Worm (Caenorhabditis elegans) whole organism, late embryonic: ENCODE results near the gene jud-4.
A peak's percentile ranks its signal among the peaks of the same experiment; 100 is the strongest.

ENCODE experiments used
- C38D4.7 ChIP-seq: fragments of 200-800 bp; sonication (Bioruptor generic); optimal IDR thresholded peaks from 2 replicates; lab custom pipeline; 2018; ENCODE audit warnings: mild to moderate bottlenecking, missing genetic modification characterization, moderate library complexity, missing compliant biosample characterization
- F13H6.1 ChIP-seq: sonication (generic microtip); optimal IDR thresholded peaks from 2 replicates; lab custom pipeline; 2016; ENCODE audit warnings: missing genetic modification characterization, missing compliant biosample characterization
- K02D7.2 ChIP-seq: sonication (generic microtip); optimal IDR thresholded peaks from 2 replicates; lab custom pipeline; 2017; ENCODE audit warnings: mild to moderate bottlenecking, missing genetic modification characterization, missing compliant biosample characterization
- K09A11.1 ChIP-seq: sonication (generic microtip); optimal IDR thresholded peaks from 2 replicates; lab custom pipeline; 2017; ENCODE audit warnings: antibody characterized with exemption, mild to moderate bottlenecking, missing genetic modification characterization, missing compliant biosample characterization; ENCODE audit not compliant: insufficient read depth
- ahr-1 ChIP-seq: sonication (generic microtip); optimal IDR thresholded peaks from 2 replicates; lab custom pipeline; 2016; ENCODE audit warnings: missing genetic modification characterization, missing compliant biosample characterization
- ceh-19 ChIP-seq: fragments of 200-800 bp; sonication (Bioruptor generic); optimal IDR thresholded peaks from 2 replicates; lab custom pipeline; 2018; ENCODE audit warnings: mild to moderate bottlenecking, missing genetic modification characterization, missing compliant biosample characterization
- ceh-2 ChIP-seq: sonication (generic microtip); optimal IDR thresholded peaks from 2 replicates; lab custom pipeline; 2016; ENCODE audit warnings: missing genotype, missing genetic modification characterization, missing compliant biosample characterization
- ceh-30 ChIP-seq: fragments of 150-350 bp; optimal IDR thresholded peaks from 2 replicates; lab custom pipeline; 2014; ENCODE audit warnings: missing biosample characterization, missing genetic modification characterization
- ceh-34 ChIP-seq: sonication (generic microtip); optimal IDR thresholded peaks from 2 replicates; lab custom pipeline; 2016; ENCODE audit warnings: mild to moderate bottlenecking, missing genetic modification characterization, missing compliant biosample characterization
- ceh-6 ChIP-seq: fragments of 200-800 bp; sonication (Bioruptor generic); optimal IDR thresholded peaks from 2 replicates; lab custom pipeline; 2018; ENCODE audit warnings: mild to moderate bottlenecking, missing genetic modification characterization, missing compliant biosample characterization
- ceh-9 ChIP-seq: sonication (generic microtip); optimal IDR thresholded peaks from 2 replicates; lab custom pipeline; 2016; ENCODE audit warnings: mild to moderate bottlenecking, missing genetic modification characterization, inconsistent platforms, missing compliant biosample characterization
- che-1 ChIP-seq: sonication (generic microtip); optimal IDR thresholded peaks from 2 replicates; lab custom pipeline; 2016; ENCODE audit warnings: mild to moderate bottlenecking, missing genetic modification characterization, missing compliant biosample characterization
- dmd-4 ChIP-seq: sonication (generic microtip); optimal IDR thresholded peaks from 2 replicates; lab custom pipeline; 2016; ENCODE audit warnings: borderline replicate concordance, missing genetic modification characterization, missing compliant biosample characterization
- elt-2 ChIP-seq: sonication (generic microtip); optimal IDR thresholded peaks from 2 replicates; lab custom pipeline; 2016; ENCODE audit warnings: missing genetic modification reagents, missing genetic modification characterization, missing compliant biosample characterization
- ets-4 ChIP-seq: sonication (generic microtip); optimal IDR thresholded peaks from 2 replicates; lab custom pipeline; 2016; ENCODE audit warnings: missing genetic modification characterization, missing compliant biosample characterization
- fax-1 ChIP-seq: sonication (generic microtip); optimal IDR thresholded peaks from 2 replicates; lab custom pipeline; 2016; ENCODE audit warnings: missing genotype, missing genetic modification characterization, missing compliant biosample characterization
- fkh-6 ChIP-seq: sonication (generic microtip); optimal IDR thresholded peaks from 2 replicates; lab custom pipeline; 2016; ENCODE audit warnings: missing genetic modification characterization, missing compliant biosample characterization
- hlh-13 ChIP-seq: fragments of 200-800 bp; sonication (Bioruptor generic); optimal IDR thresholded peaks from 2 replicates; lab custom pipeline; 2018; ENCODE audit warnings: mild to moderate bottlenecking, missing genetic modification characterization, missing compliant biosample characterization
- hlh-15 ChIP-seq: sonication (generic microtip); optimal IDR thresholded peaks from 2 replicates; lab custom pipeline; 2016; ENCODE audit warnings: missing genetic modification characterization, missing compliant biosample characterization
- hlh-30 ChIP-seq: sonication (generic microtip); optimal IDR thresholded peaks from 2 replicates; lab custom pipeline; 2017; ENCODE audit warnings: antibody characterized with exemption, missing genetic modification characterization, missing compliant biosample characterization; ENCODE audit not compliant: insufficient read depth
- hlh-6 ChIP-seq: sonication (generic microtip); optimal IDR thresholded peaks from 2 replicates; lab custom pipeline; 2016; ENCODE audit warnings: missing genotype, missing genetic modification characterization, missing compliant biosample characterization
- hlh-8 ChIP-seq: sonication (generic microtip); optimal IDR thresholded peaks from 2 replicates; lab custom pipeline; 2016; ENCODE audit warnings: missing genotype, missing genetic modification characterization, missing compliant biosample characterization
- madf-2 ChIP-seq: sonication (generic microtip); optimal IDR thresholded peaks from 2 replicates; lab custom pipeline; 2017; ENCODE audit warnings: missing genetic modification characterization, missing compliant biosample characterization
- nhr-232 ChIP-seq: sonication (generic microtip); optimal IDR thresholded peaks from 2 replicates; lab custom pipeline; 2016; ENCODE audit warnings: missing genetic modification characterization, missing compliant biosample characterization
- npax-4 ChIP-seq: sonication (generic microtip); optimal IDR thresholded peaks from 2 replicates; lab custom pipeline; 2016; ENCODE audit warnings: missing genetic modification characterization, missing compliant biosample characterization
- odd-2 ChIP-seq: sonication (generic microtip); optimal IDR thresholded peaks from 2 replicates; lab custom pipeline; 2017; ENCODE audit warnings: antibody characterized with exemption, mild to moderate bottlenecking, missing genetic modification characterization, missing compliant biosample characterization
- pag-3 ChIP-seq: sonication (generic microtip); optimal IDR thresholded peaks from 2 replicates; lab custom pipeline; 2016; ENCODE audit warnings: missing compliant biosample characterization, missing genetic modification characterization, borderline replicate concordance
- pat-9 ChIP-seq: fragments of 200-800 bp; sonication (Bioruptor generic); optimal IDR thresholded peaks from 2 replicates; lab custom pipeline; 2018; ENCODE audit warnings: mild to moderate bottlenecking, missing genetic modification characterization, moderate library complexity, missing compliant biosample characterization
- pha-2 ChIP-seq: sonication (generic microtip); optimal IDR thresholded peaks from 2 replicates; lab custom pipeline; 2017; ENCODE audit warnings: mild to moderate bottlenecking, missing genetic modification characterization, missing compliant biosample characterization
- pros-1 ChIP-seq: fragments of 150-350 bp; optimal IDR thresholded peaks from 2 replicates; lab custom pipeline; 2014; ENCODE audit warnings: missing biosample characterization, missing genetic modification reagents, missing genetic modification characterization
- ref-2 ChIP-seq: sonication (generic microtip); optimal IDR thresholded peaks from 2 replicates; lab custom pipeline; 2016; ENCODE audit warnings: missing genetic modification characterization, missing compliant biosample characterization
- sdc-2 ChIP-seq: sonication (generic microtip); optimal IDR thresholded peaks from 2 replicates; lab custom pipeline; 2016; ENCODE audit warnings: missing genotype, missing genetic modification characterization, missing compliant biosample characterization
- syd-9 ChIP-seq: sonication (generic microtip); optimal IDR thresholded peaks from 2 replicates; lab custom pipeline; 2016; ENCODE audit warnings: mild to moderate bottlenecking, missing genetic modification characterization, moderate library complexity, missing compliant biosample characterization
- tbx-2 ChIP-seq: sonication (generic microtip); optimal IDR thresholded peaks from 2 replicates; lab custom pipeline; 2016; ENCODE audit warnings: missing genetic modification characterization, missing compliant biosample characterization
- tbx-7 ChIP-seq: sonication (generic microtip); optimal IDR thresholded peaks from 2 replicates; lab custom pipeline; 2016; ENCODE audit warnings: missing genotype, missing genetic modification characterization, missing compliant biosample characterization
- unc-3 ChIP-seq, 2 experiments: fragments of 200-800 bp in 1 of 2; sonication (Bioruptor generic) in 1 of 2; sonication (generic microtip) in 1 of 2; conservative IDR thresholded peaks in 1 of 2; optimal IDR thresholded peaks in 1 of 2; 2 replicates each; pipeline versions ENCODE4 v1.3.6 to Lab custom; 2016 to 2022; ENCODE audit warnings: missing compliant biosample characterization in 2 of 2, missing genetic modification characterization in 2 of 2, missing genetic modification reagents in 1 of 2
- unc-55 ChIP-seq: sonication (generic microtip); optimal IDR thresholded peaks from 2 replicates; lab custom pipeline; 2017; ENCODE audit warnings: missing biosample characterization, missing genetic modification reagents, missing genetic modification characterization
- unc-86 ChIP-seq: sonication (generic microtip); optimal IDR thresholded peaks from 2 replicates; lab custom pipeline; 2016; ENCODE audit warnings: missing genetic modification characterization, missing compliant biosample characterization
- ztf-16 ChIP-seq: sonication (generic microtip); optimal IDR thresholded peaks from 2 replicates; lab custom pipeline; 2017; ENCODE audit warnings: missing genetic modification characterization, missing compliant biosample characterization

The jud-4 gene

ce11 chrX:15246595-15246994 is 37.3 kb upstream of the jud-4 start:
- TF ChIP-seq tbx-2 (tag; lab: Kevin White, UChicago) (peak; percentile 3), madf-2 (tag; lab: Kevin White, UChicago) (no peak), hlh-30 (tag; lab: Kevin White, UChicago) (peak; percentile 25)

ce11 chrX:15259947-15260687 is 23.8 kb upstream of the jud-4 start, which contains the start of gene F46F2.3:
Gene F46F2.3 (minus strand): TSS chrX:15260287.
- TF ChIP-seq syd-9 (tag; lab: Kevin White, UChicago): no peak
- TF ChIP-seq pat-9 (tag; lab: Kevin White, UChicago): no peak
- no peak for TF ChIP-seq hlh-8 (tag; lab: Kevin White, UChicago)
- no peak for TF ChIP-seq hlh-6
- TF ChIP-seq ceh-2: no peak
- TF ChIP-seq ahr-1 (tag; lab: Kevin White, UChicago): no peak
- TF ChIP-seq che-1: no peak
- TF ChIP-seq C38D4.7: no peak
- TF ChIP-seq unc-55 (GFP tag; lab: Kevin White, UChicago): no peak
- no peak for TF ChIP-seq ceh-34 (tag; lab: Kevin White, UChicago)
- no peak for TF ChIP-seq ceh-9
- TF ChIP-seq ceh-30 (tag; lab: Kevin White, UChicago): no peak

ce11 chrX:15262423-15262822 is 21.5 kb upstream of the jud-4 start, which contains the start of gene F46F2.5:
Gene F46F2.5 (plus strand): TSS chrX:15262723.
- TF ChIP-seq odd-2 (no peak), ahr-1 (tag; lab: Kevin White, UChicago) (no peak), che-1 (no peak), sdc-2 (tag; lab: Kevin White, UChicago) (no peak), ceh-19 (GFP tag; lab: Kevin White, UChicago) (no peak), hlh-6 (no peak), hlh-13 (GFP tag; lab: Kevin White, UChicago) (no peak), unc-86 (tag; lab: Kevin White, UChicago) (no peak), fax-1 (tag; lab: Kevin White, UChicago) (no peak), tbx-7 (tag; lab: Kevin White, UChicago) (no peak), dmd-4 (no peak), ztf-16 (tag; lab: Kevin White, UChicago) (no peak), fkh-6 (tag; lab: Kevin White, UChicago) (no peak), nhr-232 (tag; lab: Kevin White, UChicago) (no peak), K09A11.1 (tag; lab: Kevin White, UChicago) (no peak), npax-4 (tag; lab: Kevin White, UChicago) (no peak)

- TF ChIP-seq hlh-6 (no peak), pag-3 (tag; lab: Kevin White, UChicago) (no peak), ceh-2 (no peak), K02D7.2 (tag; lab: Kevin White, UChicago) (no peak), pha-2 (tag; lab: Kevin White, UChicago) (no peak), ref-2 (tag; lab: Kevin White, UChicago) (no peak), hlh-15 (no peak), syd-9 (tag; lab: Kevin White, UChicago) (no peak), pros-1 (tag; lab: Kevin White, UChicago) (no peak), ceh-30 (tag; lab: Kevin White, UChicago) (no peak), fax-1 (tag; lab: Kevin White, UChicago) (no peak), unc-3 (GFP tag; conservative IDR thresholded peaks at IDR 0.05; lab: Robert Waterston, UW) (no peak), unc-3 (tag; optimal IDR thresholded peaks at IDR 0.05; lab: Kevin White, UChicago) (no peak), F13H6.1 (tag; lab: Kevin White, UChicago) (no peak), elt-2 (tag; lab: Kevin White, UChicago) (no peak), ceh-6 (GFP tag; lab: Kevin White, UChicago) (no peak), K09A11.1 (tag; lab: Kevin White, UChicago) (no peak), ets-4 (no peak), unc-55 (GFP tag; lab: Kevin White, UChicago) (no peak)
These were observed 21.0 kb upstream of the jud-4 start for ce11 chrX:15262875-15263274.
